Worm (Caenorhabditis elegans): ENCODE results near the gene fbxl-2.

The fbxl-2 gene

DNA sequence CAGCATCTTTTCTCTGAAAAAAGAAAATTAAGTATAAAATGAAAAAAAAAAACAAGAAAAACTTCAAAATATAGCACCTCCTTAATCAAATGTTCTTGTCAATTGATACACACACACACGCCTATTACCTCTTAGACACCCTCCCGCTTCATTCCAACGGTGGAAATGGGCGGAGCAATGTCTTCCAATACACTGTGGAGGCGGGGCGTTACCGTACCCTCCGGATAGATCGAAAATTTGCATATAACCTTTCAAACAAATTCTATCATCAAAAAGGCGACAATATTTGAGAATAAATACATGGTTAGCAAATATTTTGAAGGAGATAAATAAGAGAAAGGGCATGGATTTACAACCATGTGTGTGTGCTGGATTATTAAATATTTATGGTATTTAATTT is 51.0 kb downstream of the fbxl-2 start:
- TF ChIP-seq ceh-40 (GFP tag; IDR thresholded peaks at IDR 0.05), result no peak
- TF ChIP-seq ets-4 (GFP tag; optimal IDR thresholded peaks at IDR 0.05), result no peak
- TF ChIP-seq mcd-1 (GFP tag; IDR thresholded peaks at IDR 0.05), result no peak
- TF ChIP-seq nhr-179 (tag; optimal IDR thresholded peaks at IDR 0.05), result no peak
- no peak; the same call in 1 of the 2 replicates for TF ChIP-seq nfyb-1 (GFP tag; IDR thresholded peaks at IDR 0.05)
- no peak for TF ChIP-seq rpc-1 (optimal IDR thresholded peaks at IDR 0.05)
- TF ChIP-seq rpc-1 (tag; optimal IDR thresholded peaks at IDR 0.05), result no peak
- TF ChIP-seq ztf-6 (GFP tag; IDR thresholded peaks at IDR 0.05), result no peak
- no peak for TF ChIP-seq tbx-9 (tag; optimal IDR thresholded peaks at IDR 0.05; ENCODE audit: borderline replicate concordance)
- peak; percentile 18; the same call in 1 of the 2 replicates for TF ChIP-seq hsf-1 (GFP tag; IDR thresholded peaks at IDR 0.05)
- TF ChIP-seq Y79H2A.3 (GFP tag; conservative IDR thresholded peaks at IDR 0.05), result no peak; the same call in 1 of the 2 replicates
- no peak for TF ChIP-seq ztf-25 (GFP tag; IDR thresholded peaks at IDR 0.05)
- 0 out of 2 replicates have a peak, but pooled peaks have one; percentile 42 for TF ChIP-seq madf-3 (GFP tag; IDR thresholded peaks at IDR 0.05)
- TF ChIP-seq mxl-1 (tag; optimal IDR thresholded peaks at IDR 0.05), result no peak
- TF ChIP-seq unc-130 (GFP tag; optimal IDR thresholded peaks at IDR 0.05), result no peak
- no peak for TF ChIP-seq ztf-28 (GFP tag; IDR thresholded peaks at IDR 0.05)
- no peak for TF ChIP-seq rcor-1 (GFP tag; IDR thresholded peaks at IDR 0.05)
- no peak for TF ChIP-seq sdz-38 (tag; optimal IDR thresholded peaks at IDR 0.05)
- no peak for TF ChIP-seq lin-54 (GFP tag; optimal IDR thresholded peaks at IDR 0.05)
- no peak for TF ChIP-seq snpc-1.3 (tag; optimal IDR thresholded peaks at IDR 0.05; ENCODE audit: insufficient read depth)
- TF ChIP-seq atf-7 (tag; optimal IDR thresholded peaks at IDR 0.05), result no peak
- peak; percentile 47; the same call in 1 of the 2 replicates for TF ChIP-seq madf-6 (GFP tag; IDR thresholded peaks at IDR 0.05)
- no peak for TF ChIP-seq F39B2.1 (GFP tag; IDR thresholded peaks at IDR 0.05)
- TF ChIP-seq Y95B8A.8 (GFP tag; IDR thresholded peaks at IDR 0.05), result no peak
- no peak for TF ChIP-seq zfh-2 (GFP tag; conservative IDR thresholded peaks at IDR 0.05)
- no peak for TF ChIP-seq hlh-12 (tag; optimal IDR thresholded peaks at IDR 0.05)
- no peak for TF ChIP-seq efl-1 (GFP tag; optimal IDR thresholded peaks at IDR 0.05)
- no peak for TF ChIP-seq mes-4 (tag; optimal IDR thresholded peaks at IDR 0.05)
- TF ChIP-seq ztf-26 (tag; optimal IDR thresholded peaks at IDR 0.05), result no peak
- TF ChIP-seq hmg-1.2 (GFP tag; IDR thresholded peaks at IDR 0.05), result no peak
- TF ChIP-seq snpc-3.4 (tag; optimal IDR thresholded peaks at IDR 0.05), result peak; percentile 26
- no peak for TF ChIP-seq bed-2 (GFP tag; IDR thresholded peaks at IDR 0.05)
- TF ChIP-seq lag-1 (GFP tag; IDR thresholded peaks at IDR 0.05), result no peak
- TF ChIP-seq snpc-1.1 (tag; optimal IDR thresholded peaks at IDR 0.05; ENCODE audit: insufficient read depth), result no peak
- TF ChIP-seq fkh-3 (tag; optimal IDR thresholded peaks at IDR 0.05), result no peak
- TF ChIP-seq attf-5 (GFP tag; optimal IDR thresholded peaks at IDR 0.05), result peak; percentile 28
- TF ChIP-seq ekl-4 (GFP tag; IDR thresholded peaks at IDR 0.05), result peak; percentile 31; the same call in 1 of the 2 replicates
- no peak for TF ChIP-seq repo-1 (tag; optimal IDR thresholded peaks at IDR 0.05)
